Fruit fly (Drosophila melanogaster) whole organism, embryonic: ENCODE results near the gene CG9029.
A peak's percentile ranks its signal among the peaks of the same experiment; 100 is the strongest.

Experiments
- Atf6 ChIP-seq: fragments of 200-800 bp; sonication (Bioruptor generic); IDR thresholded peaks from 2 replicates; pipeline ENCODE4 v1.3.6; 2022; ENCODE audit warnings: missing biosample characterization, missing genetic modification characterization
- B-H1 ChIP-seq: fragments of 200-800 bp; sonication (Bioruptor generic); IDR thresholded peaks from 3 replicates; pipeline ENCODE4 v1.3.6; 2022; ENCODE audit warnings: missing biosample characterization, missing genetic modification characterization
- BEAF-32 ChIP-seq: fragments of 200-800 bp; sonication (Bioruptor generic); optimal IDR thresholded peaks from 3 replicates; lab custom pipeline; 2017; ENCODE audit warnings: missing biosample characterization, missing genetic modification characterization, mild to moderate bottlenecking, moderate library complexity, missing genetic modification reagents
- Bdp1 ChIP-seq: fragments of 200-800 bp; sonication (Bioruptor generic); optimal IDR thresholded peaks from 3 replicates; lab custom pipeline; 2016; ENCODE audit warnings: missing biosample characterization, missing genetic modification characterization
- BtbVII ChIP-seq: fragments of 200-800 bp; sonication (Bioruptor generic); optimal IDR thresholded peaks from 3 replicates; lab custom pipeline; 2017; ENCODE audit warnings: missing biosample characterization, mild to moderate bottlenecking, missing genetic modification characterization
- CG1024 ChIP-seq: fragments of 200-800 bp; sonication (Bioruptor generic); IDR thresholded peaks from 2 replicates; pipeline ENCODE4 v1.3.6; 2022; ENCODE audit warnings: missing biosample characterization, missing genetic modification characterization
- CG12219 ChIP-seq: fragments of 200-800 bp; sonication (Bioruptor generic); optimal IDR thresholded peaks from 3 replicates; lab custom pipeline; 2018; ENCODE audit warnings: missing biosample characterization, mild to moderate bottlenecking, missing genetic modification characterization
- CG13424 ChIP-seq: fragments of 200-800 bp; sonication (Bioruptor generic); optimal IDR thresholded peaks from 2 replicates; lab custom pipeline; 2019; ENCODE audit warnings: missing biosample characterization, mild to moderate bottlenecking, missing genetic modification characterization, moderate library complexity
- CG18262 ChIP-seq: fragments of 200-800 bp; optimal IDR thresholded peaks from 3 replicates; lab custom pipeline; 2019; ENCODE audit warnings: missing biosample characterization, mild to moderate bottlenecking, missing genetic modification characterization, moderate library complexity
- CG30431 ChIP-seq: fragments of 200-800 bp; sonication (Bioruptor generic); optimal IDR thresholded peaks from 2 replicates; lab custom pipeline; 2017; ENCODE audit warnings: missing biosample characterization, missing genetic modification characterization
- CG31224 ChIP-seq: fragments of 200-800 bp; sonication (Bioruptor generic); IDR thresholded peaks from 2 replicates; pipeline ENCODE4 v1.3.6; 2022; ENCODE audit warnings: missing biosample characterization, missing genetic modification characterization
- CG31365 ChIP-seq: fragments of 200-800 bp; sonication (Bioruptor generic); optimal IDR thresholded peaks from 2 replicates; lab custom pipeline; 2018; ENCODE audit warnings: missing biosample characterization, mild to moderate bottlenecking, missing genetic modification characterization
- CG3163 ChIP-seq: fragments of 200-800 bp; sonication (Bioruptor generic); optimal IDR thresholded peaks from 3 replicates; lab custom pipeline; 2016; ENCODE audit warnings: missing biosample characterization, missing genetic modification characterization
- CG32532 ChIP-seq: fragments of 200-800 bp; sonication (Bioruptor generic); IDR thresholded peaks from 2 replicates; pipeline ENCODE4 v1.3.6; 2022; ENCODE audit warnings: missing biosample characterization, missing genetic modification characterization
- CG42726 ChIP-seq: fragments of 200-800 bp; sonication (Bioruptor generic); IDR thresholded peaks from 2 replicates; pipeline ENCODE4 v1.3.6; 2022; ENCODE audit warnings: missing biosample characterization, missing genetic modification characterization; ENCODE audit not compliant: partially characterized antibody
- CG5180 ChIP-seq: fragments of 200-800 bp; sonication (Bioruptor generic); optimal IDR thresholded peaks from 3 replicates; lab custom pipeline; 2017; ENCODE audit warnings: missing biosample characterization, missing genetic modification characterization, mild to moderate bottlenecking, moderate library complexity, missing genetic modification reagents
- CG6254 ChIP-seq: fragments of 200-800 bp; sonication (Bioruptor generic); optimal IDR thresholded peaks from 3 replicates; lab custom pipeline; 2017; ENCODE audit warnings: mild to moderate bottlenecking, missing biosample characterization, missing genetic modification reagents, missing genetic modification characterization
- CG6765 ChIP-seq: fragments of 200-800 bp; sonication (Bioruptor generic); optimal IDR thresholded peaks from 3 replicates; lab custom pipeline; 2017; ENCODE audit warnings: missing biosample characterization, mild to moderate bottlenecking, missing genetic modification characterization
- CG7271 ChIP-seq: fragments of 200-800 bp; sonication (Bioruptor generic); optimal IDR thresholded peaks from 2 replicates; lab custom pipeline; 2018; ENCODE audit warnings: missing biosample characterization, mild to moderate bottlenecking, missing genetic modification characterization, moderate library complexity
- CG7987 ChIP-seq: fragments of 200-800 bp; sonication (Bioruptor generic); optimal IDR thresholded peaks from 2 replicates; lab custom pipeline; 2018; ENCODE audit warnings: missing biosample characterization, mild to moderate bottlenecking, missing genetic modification characterization, moderate library complexity
- CG8281 ChIP-seq: fragments of 200-800 bp; sonication (Bioruptor generic); optimal IDR thresholded peaks from 2 replicates; lab custom pipeline; 2018; ENCODE audit warnings: missing biosample characterization, mild to moderate bottlenecking, missing genetic modification characterization, moderate library complexity
- CG8388 ChIP-seq: fragments of 200-800 bp; sonication (Bioruptor generic); optimal IDR thresholded peaks from 2 replicates; lab custom pipeline; 2019; ENCODE audit warnings: missing biosample characterization, mild to moderate bottlenecking, missing genetic modification characterization, moderate library complexity
- CG8765 ChIP-seq: fragments of 200-800 bp; sonication (Bioruptor generic); IDR thresholded peaks from 2 replicates; pipeline ENCODE4 v1.3.6; 2022; ENCODE audit warnings: missing biosample characterization, missing genetic modification characterization
- CG9876 ChIP-seq: fragments of 200-800 bp; sonication (Bioruptor generic); optimal IDR thresholded peaks from 2 replicates; lab custom pipeline; 2016; ENCODE audit warnings: missing biosample characterization, missing genetic modification characterization
- CHES-1-like ChIP-seq: fragments of 200-800 bp; sonication (Bioruptor generic); optimal IDR thresholded peaks from 2 replicates; lab custom pipeline; 2016; ENCODE audit warnings: missing biosample characterization, missing genetic modification characterization
- Deaf1 ChIP-seq: fragments of 200-800 bp; optimal IDR thresholded peaks from 3 replicates; lab custom pipeline; 2019; ENCODE audit warnings: missing biosample characterization, mild to moderate bottlenecking, missing genetic modification characterization, moderate library complexity
- Dek ChIP-seq: fragments of 200-800 bp; sonication (Bioruptor generic); optimal IDR thresholded peaks from 3 replicates; lab custom pipeline; 2019; ENCODE audit warnings: missing biosample characterization, mild to moderate bottlenecking, missing genetic modification characterization, moderate library complexity
- Drgx ChIP-seq: fragments of 200-800 bp; sonication (Bioruptor generic); IDR thresholded peaks from 2 replicates; pipeline ENCODE4 v1.3.6; 2022; ENCODE audit warnings: missing biosample characterization, missing genetic modification characterization
- Elba2 ChIP-seq: fragments of 200-800 bp; sonication (Bioruptor generic); optimal IDR thresholded peaks from 3 replicates; lab custom pipeline; 2016; ENCODE audit warnings: missing biosample characterization, missing genetic modification characterization
- Gsc ChIP-seq: fragments of 200-800 bp; sonication (Bioruptor generic); IDR thresholded peaks from 2 replicates; pipeline ENCODE4 v1.3.6; 2022; ENCODE audit warnings: missing biosample characterization, missing genetic modification characterization
- Gug ChIP-seq: fragments of 200-800 bp; sonication (Bioruptor generic); IDR thresholded peaks from 4 replicates; pipeline ENCODE4 v1.3.6; 2022; ENCODE audit warnings: missing biosample characterization, missing genetic modification characterization
- Hmr ChIP-seq: fragments of 200-800 bp; sonication (Bioruptor generic); optimal IDR thresholded peaks from 3 replicates; lab custom pipeline; 2017; ENCODE audit warnings: mild to moderate bottlenecking, missing biosample characterization, missing genetic modification reagents, missing genetic modification characterization
- Oli ChIP-seq: fragments of 200-800 bp; sonication (Bioruptor generic); optimal IDR thresholded peaks from 2 replicates; lab custom pipeline; 2018; ENCODE audit warnings: missing biosample characterization, mild to moderate bottlenecking, missing genetic modification characterization, moderate library complexity
- cato ChIP-seq: fragments of 200-800 bp; sonication (Bioruptor generic); optimal IDR thresholded peaks from 2 replicates; lab custom pipeline; 2016; ENCODE audit warnings: missing biosample characterization, missing genetic modification characterization, borderline replicate concordance
- chif ChIP-seq, 2 experiments: fragments of 200-800 bp; sonication (Bioruptor generic); optimal IDR thresholded peaks; 3 replicates each; lab custom pipeline; 2016; ENCODE audit warnings: missing biosample characterization in 2 of 2, missing genetic modification characterization in 2 of 2
- disco-r ChIP-seq: fragments of 200-800 bp; sonication (Bioruptor generic); optimal IDR thresholded peaks from 2 replicates; lab custom pipeline; 2016; ENCODE audit warnings: missing biosample characterization, missing genetic modification characterization
- emc ChIP-seq: fragments of 200-800 bp; sonication (Bioruptor generic); optimal IDR thresholded peaks from 2 replicates; lab custom pipeline; 2016; ENCODE audit warnings: missing biosample characterization, missing genetic modification characterization
- fd102C ChIP-seq: fragments of 200-800 bp; sonication (Bioruptor generic); optimal IDR thresholded peaks from 2 replicates; lab custom pipeline; 2018; ENCODE audit warnings: missing biosample characterization, mild to moderate bottlenecking, missing genetic modification characterization, moderate library complexity
- grn ChIP-seq: fragments of 200-800 bp; sonication (Bioruptor generic); optimal IDR thresholded peaks from 3 replicates; lab custom pipeline; 2017; ENCODE audit warnings: missing biosample characterization, missing genetic modification characterization
- jing ChIP-seq: fragments of 200-800 bp; sonication (Bioruptor generic); optimal IDR thresholded peaks from 2 replicates; lab custom pipeline; 2018; ENCODE audit warnings: missing biosample characterization, mild to moderate bottlenecking, missing genetic modification characterization
- lab ChIP-seq: fragments of 200-800 bp; sonication (Bioruptor generic); optimal IDR thresholded peaks from 3 replicates; lab custom pipeline; 2017; ENCODE audit warnings: missing biosample characterization, missing genetic modification characterization, mild to moderate bottlenecking, moderate library complexity, missing genetic modification reagents
- lbe ChIP-seq: fragments of 200-800 bp; sonication (Bioruptor generic); optimal IDR thresholded peaks from 2 replicates; lab custom pipeline; 2016; ENCODE audit warnings: missing biosample characterization, mild to moderate bottlenecking, missing genetic modification characterization
- nau ChIP-seq: fragments of 200-800 bp; sonication (Bioruptor generic); optimal IDR thresholded peaks from 3 replicates; lab custom pipeline; 2017; ENCODE audit warnings: missing biosample characterization, mild to moderate bottlenecking, missing genetic modification characterization, missing genetic modification reagents
- p53 ChIP-seq: fragments of 200-800 bp; sonication (Bioruptor generic); optimal IDR thresholded peaks from 2 replicates; lab custom pipeline; 2016; ENCODE audit warnings: missing biosample characterization, missing genetic modification characterization
- peb ChIP-seq: fragments of 200-800 bp; sonication (Bioruptor generic); IDR thresholded peaks from 2 replicates; pipeline ENCODE4 v1.3.6; 2022; ENCODE audit warnings: missing biosample characterization, missing genetic modification characterization
- ranshi ChIP-seq: fragments of 200-800 bp; sonication (Bioruptor generic); IDR thresholded peaks from 2 replicates; pipeline ENCODE4 v1.3.6; 2022; ENCODE audit warnings: missing biosample characterization, missing genetic modification characterization
- schlank ChIP-seq: fragments of 200-800 bp; sonication (Bioruptor generic); optimal IDR thresholded peaks from 2 replicates; lab custom pipeline; 2018; ENCODE audit warnings: missing biosample characterization, mild to moderate bottlenecking, missing genetic modification characterization
- sob ChIP-seq: fragments of 200-800 bp; sonication (Bioruptor generic); IDR thresholded peaks from 2 replicates; pipeline ENCODE4 v1.3.6; 2022; ENCODE audit warnings: missing biosample characterization, missing genetic modification characterization
- tap ChIP-seq: fragments of 200-800 bp; optimal IDR thresholded peaks from 3 replicates; lab custom pipeline; 2019; ENCODE audit warnings: missing biosample characterization, mild to moderate bottlenecking, missing genetic modification characterization, moderate library complexity
- zen2 ChIP-seq: fragments of 200-800 bp; sonication (Bioruptor generic); IDR thresholded peaks from 3 replicates; pipeline ENCODE4 v1.3.6; 2022; ENCODE audit warnings: missing biosample characterization, missing genetic modification characterization; ENCODE audit not compliant: partially characterized antibody

CG9029 gene

DNA sequence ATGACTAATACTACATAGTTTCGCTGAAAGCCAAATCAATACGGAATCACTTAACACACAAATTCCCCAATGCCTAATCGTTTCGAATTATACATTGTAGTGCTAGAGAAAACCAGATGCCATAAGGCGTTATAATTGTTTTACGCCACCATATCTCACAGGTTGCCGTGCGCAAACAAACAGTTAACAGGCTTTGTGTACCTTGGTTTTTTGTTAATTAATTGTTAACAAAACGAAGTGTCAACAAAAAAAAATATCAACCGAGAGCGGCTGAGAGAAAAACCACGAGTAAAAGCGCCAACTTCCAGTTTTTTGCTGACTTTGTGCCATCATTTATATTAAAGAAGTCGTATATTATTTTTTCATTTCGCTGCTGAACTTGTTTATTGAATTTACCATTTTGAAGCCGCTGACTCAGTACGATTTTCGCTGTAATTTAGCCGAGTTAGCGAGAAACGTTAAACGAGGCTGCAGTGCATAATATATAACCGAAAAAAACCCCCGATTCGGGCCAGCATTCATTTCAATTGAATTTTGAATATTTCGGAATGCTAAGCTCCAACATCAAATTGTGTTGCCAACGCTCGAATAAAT, 9.2 kb upstream of the CG9029 start (continued):
- TF ChIP-seq chif (GFP tag; optimal IDR thresholded peaks at IDR 0.05; lab: Kevin White, UChicago) (peak in 1 of 2 experiments; percentile 6), Oli (tag; lab: Kevin White, UChicago) (no peak), CG18262 (no peak), CG7987 (peak; percentile 67), BtbVII (peak; percentile 73), peb (no peak), CG31365 (tag; lab: Kevin White, UChicago) (peak; percentile 39), jing (no peak), CG6254 (GFP tag; lab: Kevin White, UChicago) (no peak), sob (GFP tag; lab: Robert Waterston, UW) (peak; percentile 51; the same call in 1 of the 2 replicates), emc (GFP tag; lab: Kevin White, UChicago) (no peak), CG13424 (tag; lab: Kevin White, UChicago) (peak; percentile 46), nau (peak; percentile 43), grn (GFP tag; lab: Kevin White, UChicago) (no peak), CG9876 (GFP tag; lab: Kevin White, UChicago) (no peak), Gsc (GFP tag; lab: Robert Waterston, UW) (no peak), p53 (GFP tag; lab: Kevin White, UChicago) (no peak), cato (no peak), zen2 (no peak), CG6765 (peak; percentile 36), CG12219 (peak; percentile 17), tap (no peak), CG1024 (GFP tag; lab: Robert Waterston, UW) (no peak), BEAF-32 (no peak), lbe (GFP tag; lab: Kevin White, UChicago) (no peak), ranshi (GFP tag; lab: Robert Waterston, UW) (0 out of 2 replicates have a peak, but pooled peaks have one; percentile 17), CG7271 (tag; lab: Kevin White, UChicago) (peak; percentile 38), CG31224 (GFP tag; lab: Robert Waterston, UW) (0 out of 2 replicates have a peak, but pooled peaks have one; percentile 22), CG42726 (GFP tag; lab: Robert Waterston, UW) (no peak), CG8388 (GFP tag; lab: Kevin White, UChicago) (no peak), CG5180 (GFP tag; lab: Kevin White, UChicago) (no peak), CG32532 (no peak), Atf6 (peak; percentile 41; the same call in 1 of the 2 replicates), CG3163 (no peak), CG30431 (no peak), disco-r (GFP tag; lab: Kevin White, UChicago) (no peak), Deaf1 (tag; lab: Kevin White, UChicago) (no peak), lab (GFP tag; lab: Kevin White, UChicago) (peak; percentile 82), fd102C (no peak), Hmr (GFP tag; lab: Kevin White, UChicago) (peak; percentile 78), Elba2 (GFP tag; lab: Kevin White, UChicago) (no peak), CG8765 (GFP tag; lab: Robert Waterston, UW) (no peak), CG8281 (tag; lab: Kevin White, UChicago) (peak; percentile 19), Gug (GFP tag; lab: Robert Waterston, UW) (no peak), Drgx (GFP tag; lab: Robert Waterston, UW) (0 out of 2 replicates have a peak, but pooled peaks have one; percentile 17), B-H1 (GFP tag; lab: Robert Waterston, UW) (no peak), Bdp1 (no peak), Dek (peak; percentile 20), CHES-1-like (GFP tag; lab: Kevin White, UChicago) (peak; percentile 40), schlank (peak; percentile 66)
